Fruit fly (Drosophila melanogaster): ENCODE measurements around the gene Ldaf1.

Gene Ldaf1

dm6 chrX:1941669-1942092, 40.0 kb upstream of the Ldaf1 start, which contains the start of gene Hr4 (continued):
- TF ChIP-seq Eip93F (GFP tag; optimal IDR thresholded peaks at IDR 0.05) (peak; percentile 43), CG6276 (GFP tag; optimal IDR thresholded peaks at IDR 0.05) (peak; percentile 46), Smox (GFP tag; optimal IDR thresholded peaks at IDR 0.05) (peak; percentile 20), OdsH (GFP tag; optimal IDR thresholded peaks at IDR 0.05) (no peak), dsx (GFP tag; optimal IDR thresholded peaks at IDR 0.05; ENCODE audit: poor library complexity, severe bottlenecking) (peak; percentile 1), CG15336 (GFP tag; IDR thresholded peaks at IDR 0.05) (peak; percentile 62; the same call in 1 of the 2 replicates)

dm6 chrX:1940020-1940419, 38.3 kb upstream of the Ldaf1 start, which contains the start of the genes CG3857 and CG3587:
Gene CG3857 (minus strand): TSS chrX:1940040.
Gene CG3587 (plus strand): TSS chrX:1940307.
- peak; percentile 85 for TF ChIP-seq lz (GFP tag; optimal IDR thresholded peaks at IDR 0.05)
- TF ChIP-seq CG8319 (GFP tag; optimal IDR thresholded peaks at IDR 0.05), result peak; percentile 66
- peak; percentile 57 for TF ChIP-seq fd59A (GFP tag; optimal IDR thresholded peaks at IDR 0.05)
- peak; percentile 54 for TF ChIP-seq CG8632 (GFP tag; optimal IDR thresholded peaks at IDR 0.05)
- TF ChIP-seq CG10631 (GFP tag; optimal IDR thresholded peaks at IDR 0.05), result peak; percentile 73
- peak; percentile 74 for TF ChIP-seq cyc (GFP tag; optimal IDR thresholded peaks at IDR 0.05)
- TF ChIP-seq Sox15 (GFP tag; optimal IDR thresholded peaks at IDR 0.05), result peak; percentile 73
- no peak for TF ChIP-seq Eip93F (GFP tag; optimal IDR thresholded peaks at IDR 0.05)
- peak; percentile 91 for TF ChIP-seq dsx (GFP tag; optimal IDR thresholded peaks at IDR 0.05; ENCODE audit: poor library complexity, severe bottlenecking)
- peak; percentile 59 for TF ChIP-seq net (GFP tag; optimal IDR thresholded peaks at IDR 0.05)
- TF ChIP-seq Met (GFP tag; optimal IDR thresholded peaks at IDR 0.05), result peak; percentile 80
- peak; percentile 75 for TF ChIP-seq Eip75B (GFP tag; optimal IDR thresholded peaks at IDR 0.05)
- peak; percentile 71 for TF ChIP-seq CG6792 (GFP tag; optimal IDR thresholded peaks at IDR 0.05)
- peak; percentile 77 for TF ChIP-seq Sox14 (GFP tag; optimal IDR thresholded peaks at IDR 0.05)
- peak; percentile 9 for TF ChIP-seq CG16779 (tag; optimal IDR thresholded peaks at IDR 0.05)
- TF ChIP-seq CG6163 (GFP tag; IDR thresholded peaks at IDR 0.05), result peak; percentile 35; the same call in 1 of the 3 replicates
- peak; percentile 19 for TF ChIP-seq CG9139 (GFP tag; optimal IDR thresholded peaks at IDR 0.05)
- TF ChIP-seq CG10669 (GFP tag; optimal IDR thresholded peaks at IDR 0.05), result peak; percentile 60
- 0 out of 3 replicates have a peak, but pooled peaks have one; percentile 55 for TF ChIP-seq eg (GFP tag; IDR thresholded peaks at IDR 0.05)
- TF ChIP-seq Gug (GFP tag; IDR thresholded peaks at IDR 0.05), result peak; percentile 45; the same call in 1 of the 2 replicates
- TF ChIP-seq Lpt (GFP tag; optimal IDR thresholded peaks at IDR 0.05), result peak; percentile 64
- TF ChIP-seq CG7368 (GFP tag; optimal IDR thresholded peaks at IDR 0.05), result peak; percentile 68
- peak; percentile 85 for TF ChIP-seq esn (GFP tag; optimal IDR thresholded peaks at IDR 0.05)
- peak; percentile 79 for TF ChIP-seq pdm3 (GFP tag; optimal IDR thresholded peaks at IDR 0.05)
- no peak for TF ChIP-seq CG6854 (GFP tag; optimal IDR thresholded peaks at IDR 0.05)
- TF ChIP-seq Blimp-1 (GFP tag; optimal IDR thresholded peaks at IDR 0.05), result peak; percentile 38
- peak; percentile 60 for TF ChIP-seq dac (GFP tag; optimal IDR thresholded peaks at IDR 0.05)
- peak; percentile 56 for TF ChIP-seq CG11762 (GFP tag; optimal IDR thresholded peaks at IDR 0.05; ENCODE audit: insufficient read depth)
- TF ChIP-seq spab (GFP tag; optimal IDR thresholded peaks at IDR 0.05), result peak; percentile 11
- peak; percentile 50 for TF ChIP-seq CG1621 (tag; optimal IDR thresholded peaks at IDR 0.05)
- peak; percentile 55 to 65 for TF ChIP-seq salr (GFP tag; optimal IDR thresholded peaks at IDR 0.05)
- peak; percentile 56 for TF ChIP-seq vri (GFP tag; optimal IDR thresholded peaks at IDR 0.05)
- peak; percentile 30; the same call in 1 of the 2 replicates for TF ChIP-seq CG11294 (GFP tag; IDR thresholded peaks at IDR 0.05)
- TF ChIP-seq Sox102F (GFP tag; optimal IDR thresholded peaks at IDR 0.05), result peak; percentile 82
- no peak for TF ChIP-seq CG6276 (GFP tag; optimal IDR thresholded peaks at IDR 0.05)
- peak; percentile 82 for TF ChIP-seq OdsH (GFP tag; optimal IDR thresholded peaks at IDR 0.05)
- TF ChIP-seq svp (GFP tag), result peak; percentile 85
- peak; percentile 81 for TF ChIP-seq topi (GFP tag; optimal IDR thresholded peaks at IDR 0.05)
- peak; percentile 79 for TF ChIP-seq CG32006 (GFP tag; optimal IDR thresholded peaks at IDR 0.05)
- peak in 1 of 2 experiments; percentile 68 for TF ChIP-seq ss (GFP tag; optimal IDR thresholded peaks at IDR 0.05)
- peak; percentile 14 for TF ChIP-seq Hr38 (GFP tag; optimal IDR thresholded peaks at IDR 0.05)
- peak; percentile 65 for TF ChIP-seq CG15336 (GFP tag; IDR thresholded peaks at IDR 0.05)
- TF ChIP-seq Eip78C (GFP tag), result peak; percentile 89
- TF ChIP-seq CG4318 (GFP tag; optimal IDR thresholded peaks at IDR 0.05), result peak; percentile 31
- TF ChIP-seq Smox (GFP tag; optimal IDR thresholded peaks at IDR 0.05), result peak; percentile 73
- peak; percentile 74 for TF ChIP-seq achi (GFP tag; optimal IDR thresholded peaks at IDR 0.05)
- peak; percentile 71 for TF ChIP-seq CG3032 (tag; optimal IDR thresholded peaks at IDR 0.05)
- TF ChIP-seq CG34406 (GFP tag; optimal IDR thresholded peaks at IDR 0.05), result peak; percentile 59
